Fruit fly (Drosophila melanogaster) whole organism, adult: ENCODE data around the gene Klp61F.

Experiments
- CG12768 ChIP-seq: fragments of 200-800 bp; sonication (Bioruptor generic); optimal IDR thresholded peaks from 2 replicates; lab custom pipeline; 2017; ENCODE audit warnings: missing biosample characterization, missing genetic modification characterization, mild to moderate bottlenecking, moderate library complexity, missing genetic modification reagents
- CG1620 ChIP-seq: fragments of 200-800 bp; sonication (Bioruptor generic); optimal IDR thresholded peaks from 2 replicates; lab custom pipeline; 2016; ENCODE audit warnings: missing biosample characterization, missing genetic modification characterization
- Clk ChIP-seq: fragments of 200-800 bp; sonication (Bioruptor generic); optimal IDR thresholded peaks from 2 replicates; lab custom pipeline; 2017; ENCODE audit warnings: missing biosample characterization, missing genetic modification characterization
- Mnt ChIP-seq: fragments of 200-800 bp; sonication (Bioruptor generic); optimal IDR thresholded peaks from 2 replicates; lab custom pipeline; 2016; ENCODE audit warnings: missing biosample characterization, mild to moderate bottlenecking, missing genetic modification characterization
- bab1 ChIP-seq: fragments of 200-800 bp; sonication (Bioruptor generic); optimal IDR thresholded peaks from 3 replicates; lab custom pipeline; 2019; ENCODE audit warnings: missing biosample characterization, mild to moderate bottlenecking, missing genetic modification characterization, moderate library complexity
- kay ChIP-seq: fragments of 200-800 bp; sonication (Bioruptor generic); peaks from one replicate; lab custom pipeline; 2016; ENCODE audit warnings: missing biosample characterization, missing genetic modification characterization, borderline replicate concordance
- ovo ChIP-seq: fragments of 200-800 bp; sonication (Bioruptor generic); optimal IDR thresholded peaks from 2 replicates; lab custom pipeline; 2016; ENCODE audit warnings: missing biosample characterization, missing genetic modification characterization

- TF ChIP-seq kay (GFP tag; lab: Kevin White, UChicago) (no peak), CG1620 (GFP tag; lab: Kevin White, UChicago) (no peak), bab1 (no peak), Clk (GFP tag; lab: Kevin White, UChicago) (no peak), ovo (GFP tag; lab: Kevin White, UChicago) (no peak), Mnt (GFP tag; lab: Kevin White, UChicago) (no peak), CG12768 (GFP tag; lab: Kevin White, UChicago) (no peak)
Observed at dm6 chr3L:1216460-1216859, 29.2 kb downstream of the Klp61F start.
